Worm (Caenorhabditis elegans) whole organism, L1 larva: ENCODE data around the gene ugt-54.

Experiments used
- C04F5.9 ChIP-seq: sonication (generic microtip); optimal IDR thresholded peaks from 2 replicates; lab custom pipeline; 2016; ENCODE audit warnings: missing genetic modification characterization, missing compliant biosample characterization
- ama-1 ChIP-seq: fragments of 150-350 bp; optimal IDR thresholded peaks from 2 replicates; lab custom pipeline; 2014
- blmp-1 ChIP-seq: fragments of 150-350 bp; optimal IDR thresholded peaks from 2 replicates; lab custom pipeline; 2014; ENCODE audit warnings: missing biosample characterization, missing genetic modification characterization
- ceh-88 ChIP-seq: fragments of 200-800 bp; sonication (Bioruptor generic); IDR thresholded peaks from 2 replicates; pipeline ENCODE4 v1.3.6; 2022; ENCODE audit warnings: missing genetic modification characterization, missing compliant biosample characterization
- ceh-90 ChIP-seq: sonication (generic microtip); optimal IDR thresholded peaks from 2 replicates; lab custom pipeline; 2016; ENCODE audit warnings: missing genetic modification characterization, missing compliant biosample characterization
- ces-1 ChIP-seq: fragments of 150-350 bp; optimal IDR thresholded peaks from 2 replicates; lab custom pipeline; 2014; ENCODE audit warnings: missing biosample characterization, missing genetic modification reagents, missing genetic modification characterization
- dpl-1 ChIP-seq, 3 experiments: fragments of 150-350 bp in 2 of 3; sonication (generic microtip) in 1 of 3; optimal IDR thresholded peaks; 2 replicates each; lab custom pipeline; 2014 to 2017; ENCODE audit warnings: missing biosample characterization in 3 of 3, missing genetic modification characterization in 3 of 3, missing genetic modification reagents in 3 of 3
- dsc-1 ChIP-seq: sonication (generic microtip); optimal IDR thresholded peaks from 2 replicates; lab custom pipeline; 2016; ENCODE audit warnings: mild to moderate bottlenecking, missing genetic modification characterization, missing compliant biosample characterization
- efl-1 ChIP-seq, 4 experiments: fragments of 150-350 bp; optimal IDR thresholded peaks in 3 of 4; peaks in 1 of 4; 1 replicate in 1 of 4; 2 replicates in 3 of 4; lab custom pipeline; 2014; ENCODE audit warnings: missing biosample characterization in 2 of 4, missing genetic modification characterization in 2 of 4, missing genetic modification reagents in 2 of 4
- egl-13 ChIP-seq: sonication (generic microtip); optimal IDR thresholded peaks from 2 replicates; lab custom pipeline; 2016; ENCODE audit warnings: missing genotype, missing genetic modification reagents, missing genetic modification characterization, missing compliant biosample characterization
- elt-2 ChIP-seq: sonication (generic microtip); optimal IDR thresholded peaks from 2 replicates; lab custom pipeline; 2016; ENCODE audit warnings: missing genetic modification characterization, mild to moderate bottlenecking, inconsistent platforms, missing compliant biosample characterization, missing genetic modification reagents
- ets-5 ChIP-seq: fragments of 200-800 bp; sonication (Bioruptor generic); IDR thresholded peaks from 2 replicates; pipeline ENCODE4 v1.3.6; 2022; ENCODE audit warnings: missing genetic modification characterization, missing compliant biosample characterization
- fkh-4 ChIP-seq: sonication (generic microtip); optimal IDR thresholded peaks from 2 replicates; lab custom pipeline; 2016; ENCODE audit warnings: missing compliant biosample characterization, missing genetic modification characterization, borderline replicate concordance
- grh-1 ChIP-seq: fragments of 200-800 bp; sonication (Bioruptor generic); IDR thresholded peaks from 2 replicates; pipeline ENCODE4 v1.3.6; 2022; ENCODE audit warnings: missing genetic modification reagents, missing genetic modification characterization, missing compliant biosample characterization
- hlh-17 ChIP-seq: fragments of 200-800 bp; sonication (Bioruptor generic); optimal IDR thresholded peaks from 2 replicates; lab custom pipeline; 2018; ENCODE audit warnings: missing genetic modification characterization, mild to moderate bottlenecking, missing compliant biosample characterization, moderate library complexity, borderline replicate concordance
- hlh-4 ChIP-seq: sonication (generic microtip); optimal IDR thresholded peaks from 2 replicates; lab custom pipeline; 2016; ENCODE audit warnings: mild to moderate bottlenecking, missing genetic modification characterization, missing compliant biosample characterization
- lin-14 ChIP-seq: fragments of 200-800 bp; sonication (Bioruptor generic); optimal IDR thresholded peaks from 2 replicates; lab custom pipeline; 2018; ENCODE audit warnings: mild to moderate bottlenecking, missing genetic modification characterization, moderate library complexity, missing compliant biosample characterization
- lin-35 ChIP-seq, 2 experiments: fragments of 150-350 bp; optimal IDR thresholded peaks; 2 replicates each; lab custom pipeline; 2014; ENCODE audit warnings: missing biosample characterization in 2 of 2, missing genetic modification characterization in 2 of 2, missing genetic modification reagents in 2 of 2
- lin-39 ChIP-seq: fragments of 150-350 bp; optimal IDR thresholded peaks from 2 replicates; lab custom pipeline; 2014; ENCODE audit warnings: missing biosample characterization, missing genetic modification reagents, missing genetic modification characterization
- lsy-2 ChIP-seq, 2 experiments: fragments of 150-350 bp; optimal IDR thresholded peaks; 2 replicates each; lab custom pipeline; 2014; ENCODE audit warnings: missing biosample characterization in 2 of 2, missing genetic modification characterization in 2 of 2
- nhr-11 ChIP-seq: fragments of 150-350 bp; optimal IDR thresholded peaks from 2 replicates; lab custom pipeline; 2014; ENCODE audit warnings: missing biosample characterization, missing genetic modification characterization
- nhr-19 ChIP-seq: fragments of 200-800 bp; sonication (Bioruptor generic); conservative IDR thresholded peaks from 2 replicates; pipeline ENCODE4 v1.3.6; 2022; ENCODE audit warnings: missing genetic modification characterization, missing compliant biosample characterization
- nhr-20 ChIP-seq: sonication (generic microtip); optimal IDR thresholded peaks from 2 replicates; lab custom pipeline; 2016; ENCODE audit warnings: mild to moderate bottlenecking, missing genetic modification characterization, missing compliant biosample characterization
- nhr-47 ChIP-seq: sonication (generic microtip); optimal IDR thresholded peaks from 2 replicates; lab custom pipeline; 2016; ENCODE audit warnings: mild to moderate bottlenecking, missing genetic modification characterization, moderate library complexity, missing compliant biosample characterization
- nhr-71 ChIP-seq: sonication (generic microtip); optimal IDR thresholded peaks from 2 replicates; lab custom pipeline; 2016; ENCODE audit warnings: mild to moderate bottlenecking, missing genetic modification characterization, moderate library complexity, missing compliant biosample characterization
- nhr-76 ChIP-seq: sonication (generic microtip); optimal IDR thresholded peaks from 2 replicates; lab custom pipeline; 2017; ENCODE audit warnings: missing biosample characterization, missing genetic modification characterization
- nhr-77 ChIP-seq: fragments of 150-350 bp; optimal IDR thresholded peaks from 2 replicates; lab custom pipeline; 2014; ENCODE audit warnings: missing biosample characterization, missing genetic modification characterization
- nhr-84 ChIP-seq: sonication (generic microtip); optimal IDR thresholded peaks from 2 replicates; lab custom pipeline; 2017; ENCODE audit warnings: missing biosample characterization, missing genetic modification characterization
- nhr-85 ChIP-seq: sonication (generic microtip); peaks from one replicate; lab custom pipeline; 2016; ENCODE audit warnings: missing genetic modification characterization, inconsistent platforms, missing compliant biosample characterization
- pqm-1 ChIP-seq: sonication (generic microtip); optimal IDR thresholded peaks from 3 replicates; lab custom pipeline; 2017; ENCODE audit warnings: missing biosample characterization, missing genetic modification characterization
- rnt-1 ChIP-seq: sonication (generic microtip); optimal IDR thresholded peaks from 2 replicates; lab custom pipeline; 2016; ENCODE audit warnings: mild to moderate bottlenecking, missing genetic modification characterization, moderate library complexity, missing compliant biosample characterization
- skn-1 ChIP-seq: fragments of 150-350 bp; optimal IDR thresholded peaks from 2 replicates; lab custom pipeline; 2014; ENCODE audit warnings: missing biosample characterization, missing genetic modification characterization
- snpc-4 ChIP-seq: fragments of 150-350 bp; optimal IDR thresholded peaks from 2 replicates; lab custom pipeline; 2014; ENCODE audit warnings: missing biosample characterization, missing genetic modification characterization
- sptf-1 ChIP-seq: fragments of 150-350 bp; optimal IDR thresholded peaks from 2 replicates; lab custom pipeline; 2014; ENCODE audit warnings: missing biosample characterization, missing genetic modification characterization
- sup-37 ChIP-seq: fragments of 200-800 bp; sonication (Bioruptor generic); optimal IDR thresholded peaks from 2 replicates; lab custom pipeline; 2018; ENCODE audit warnings: mild to moderate bottlenecking, missing genetic modification characterization, missing compliant biosample characterization
- swsn-7 ChIP-seq: sonication (generic microtip); optimal IDR thresholded peaks from 2 replicates; lab custom pipeline; 2016; ENCODE audit warnings: missing genetic modification characterization, missing compliant biosample characterization
- tbx-2 ChIP-seq: sonication (generic microtip); optimal IDR thresholded peaks from 2 replicates; lab custom pipeline; 2016; ENCODE audit warnings: missing genetic modification characterization, missing compliant biosample characterization
- unc-30 ChIP-seq: sonication (generic microtip); optimal IDR thresholded peaks from 2 replicates; lab custom pipeline; 2017; ENCODE audit warnings: missing biosample characterization, missing genetic modification characterization
- unc-86 ChIP-seq: sonication (generic microtip); optimal IDR thresholded peaks from 2 replicates; lab custom pipeline; 2016; ENCODE audit warnings: missing genetic modification characterization, missing compliant biosample characterization
- xbp-1 ChIP-seq: sonication (generic microtip); optimal IDR thresholded peaks from 2 replicates; lab custom pipeline; 2016; ENCODE audit warnings: missing genetic modification characterization, missing compliant biosample characterization
- zag-1 ChIP-seq: fragments of 150-350 bp; optimal IDR thresholded peaks from 2 replicates; lab custom pipeline; 2014; ENCODE audit warnings: missing biosample characterization, missing genetic modification characterization
- ztf-11 ChIP-seq, 2 experiments: sonication (generic microtip); optimal IDR thresholded peaks; 2 replicates each; lab custom pipeline; 2016 to 2017; ENCODE audit warnings: missing genetic modification characterization in 2 of 2, missing biosample characterization in 1 of 2, missing compliant biosample characterization in 1 of 2
- ztf-4 ChIP-seq: fragments of 150-350 bp; optimal IDR thresholded peaks from 2 replicates; lab custom pipeline; 2014; ENCODE audit warnings: missing biosample characterization, missing genetic modification characterization

ugt-54 gene

ce11 chrIV:10768146-10768636 lies 6.7 kb downstream of the ugt-54 start, which contains the start of gene T25B9.8:
Gene T25B9.8 (minus strand): TSS chrIV:10768196.
- peak in 1 of 2 experiments; percentile 18 for TF ChIP-seq lsy-2 (tag; optimal IDR thresholded peaks at IDR 0.05; lab: Kevin White, UChicago)
- peak; percentile 19 for TF ChIP-seq lin-14 (GFP tag; lab: Kevin White, UChicago)
- no peak for TF ChIP-seq ceh-88
- peak; percentile 1 to 44 for TF ChIP-seq lin-35 (GFP tag; optimal IDR thresholded peaks at IDR 0.05; lab: Kevin White, UChicago)
- peak; percentile 23 for TF ChIP-seq rnt-1 (tag; lab: Kevin White, UChicago)
- TF ChIP-seq dpl-1 (GFP tag; optimal IDR thresholded peaks at IDR 0.05; lab: Kevin White, UChicago) = peak in 2 of 3 experiments; percentile 40 to 58
- peak in 1 of 2 experiments; percentile 42 for TF ChIP-seq efl-1 (optimal IDR thresholded peaks at IDR 0.05; lab: Kevin White, UChicago)
- peak; percentile 61 to 93 for TF ChIP-seq efl-1 (GFP tag; optimal IDR thresholded peaks at IDR 0.05 in 1 of 2; lab: Kevin White, UChicago)
- no peak for TF ChIP-seq grh-1 (GFP tag; lab: Robert Waterston, UW)
- TF ChIP-seq, all 84 proteins: peak for 6

ce11 chrIV:10769353-10769752 lies 7.9 kb downstream of the ugt-54 start, which contains the start of gene T25B9.9:
Gene T25B9.9 (plus strand): TSS chrIV:10769653.
- TF ChIP-seq hlh-17 (no peak), C04F5.9 (tag; lab: Kevin White, UChicago) (no peak), nhr-71 (tag; lab: Kevin White, UChicago) (no peak), swsn-7 (no peak), nhr-84 (tag; lab: Kevin White, UChicago) (no peak), snpc-4 (tag; lab: Kevin White, UChicago) (no peak), nhr-47 (tag; lab: Kevin White, UChicago) (no peak), ceh-90 (tag; lab: Kevin White, UChicago) (no peak), blmp-1 (tag; lab: Kevin White, UChicago) (no peak), sup-37 (GFP tag; lab: Kevin White, UChicago) (no peak), skn-1 (tag; lab: Kevin White, UChicago) (no peak), lin-39 (tag; lab: Kevin White, UChicago) (no peak), dpl-1 (GFP tag; optimal IDR thresholded peaks at IDR 0.05; lab: Kevin White, UChicago) (no peak), pqm-1 (tag; lab: Kevin White, UChicago) (no peak), ztf-11 (tag; optimal IDR thresholded peaks at IDR 0.05; lab: Kevin White, UChicago) (no peak), egl-13 (no peak)

DNA sequence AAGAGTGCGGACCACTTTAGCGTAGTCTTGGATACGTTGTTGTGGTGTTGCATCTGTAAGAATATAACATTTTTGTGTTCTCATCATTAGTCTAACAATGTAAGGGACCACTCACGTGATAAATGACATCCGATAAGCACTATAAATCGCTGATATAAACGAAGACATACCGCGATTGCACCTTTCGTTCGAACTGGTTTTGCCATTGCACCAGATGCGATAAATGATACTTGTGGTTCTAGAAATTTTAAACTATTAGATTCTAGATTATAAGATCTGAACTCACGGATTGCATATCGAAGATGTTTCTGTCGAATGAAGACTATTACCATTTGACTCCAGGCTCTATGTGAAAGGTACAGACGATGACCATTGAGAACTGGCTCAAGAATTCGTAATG lies 9.8 kb downstream of the ugt-54 start:
- TF ChIP-seq hlh-4 (tag; lab: Kevin White, UChicago) (no peak), nhr-77 (tag; lab: Kevin White, UChicago) (no peak), zag-1 (tag; lab: Kevin White, UChicago) (no peak), dpl-1 (GFP tag; optimal IDR thresholded peaks at IDR 0.05; lab: Kevin White, UChicago) (no peak), ceh-88 (no peak)

- TF ChIP-seq dsc-1 (tag; lab: Kevin White, UChicago) = peak; percentile 25
- TF ChIP-seq dpl-1 (GFP tag; optimal IDR thresholded peaks at IDR 0.05; lab: Kevin White, UChicago) = no peak
- TF ChIP-seq sup-37 (GFP tag; lab: Kevin White, UChicago) = no peak
- TF ChIP-seq efl-1 (optimal IDR thresholded peaks at IDR 0.05; lab: Kevin White, UChicago) = no peak
- TF ChIP-seq efl-1 (GFP tag; optimal IDR thresholded peaks at IDR 0.05 in 1 of 2; lab: Kevin White, UChicago) = no peak
- TF ChIP-seq ama-1 = no peak
- TF ChIP-seq, all 84 proteins: peak for 1
Measured at ce11 chrIV:10773811-10774210, 12.3 kb downstream of the ugt-54 start, which contains the start of gene inpp-1. Gene inpp-1 (minus strand): TSS chrIV:10773911.

ce11 chrIV:10777076-10777475 lies 15.6 kb downstream of the ugt-54 start:
- TF ChIP-seq zag-1 (tag; lab: Kevin White, UChicago) (no peak), lin-35 (GFP tag; optimal IDR thresholded peaks at IDR 0.05; lab: Kevin White, UChicago) (peak in 1 of 2 experiments; percentile 16), ztf-4 (tag; lab: Kevin White, UChicago) (no peak), unc-30 (no peak), nhr-20 (peak; percentile 61), swsn-7 (no peak), nhr-71 (tag; lab: Kevin White, UChicago) (peak; percentile 16), blmp-1 (tag; lab: Kevin White, UChicago) (peak; percentile 65), nhr-19 (peak; percentile 24; the same call in 1 of the 2 replicates), tbx-2 (tag; lab: Kevin White, UChicago) (peak; percentile 35), xbp-1 (tag; lab: Kevin White, UChicago) (no peak), fkh-4 (tag; lab: Kevin White, UChicago) (no peak), sptf-1 (tag; lab: Kevin White, UChicago) (no peak), nhr-77 (tag; lab: Kevin White, UChicago) (no peak), nhr-76 (tag; lab: Kevin White, UChicago) (no peak), ets-5 (GFP tag; lab: Robert Waterston, UW) (no peak), dpl-1 (GFP tag; optimal IDR thresholded peaks at IDR 0.05; lab: Kevin White, UChicago) (no peak), unc-86 (no peak), C04F5.9 (tag; lab: Kevin White, UChicago) (no peak), elt-2 (tag; lab: Kevin White, UChicago) (no peak), nhr-85 (tag; lab: Kevin White, UChicago) (peak; percentile 89), ces-1 (GFP tag; lab: Kevin White, UChicago) (no peak), nhr-11 (tag; lab: Kevin White, UChicago) (no peak)
